Fruit fly (Drosophila melanogaster) whole organism, pupa: ENCODE data around the gene CG13068.

Experiments
- CG13204 ChIP-seq: fragments of 200-800 bp; sonication (Bioruptor generic); optimal IDR thresholded peaks from 2 replicates; lab custom pipeline; 2018; ENCODE audit warnings: missing biosample characterization, mild to moderate bottlenecking, missing genetic modification characterization, moderate library complexity
- CG4496 ChIP-seq: fragments of 200-800 bp; sonication (Bioruptor generic); IDR thresholded peaks from 3 replicates; pipeline ENCODE4 v1.3.6; 2022; ENCODE audit warnings: missing biosample characterization, missing genetic modification characterization
- fd96Ca ChIP-seq: fragments of 200-800 bp; sonication (Bioruptor generic); IDR thresholded peaks from 3 replicates; pipeline ENCODE4 v1.3.6; 2022; ENCODE audit warnings: missing biosample characterization, missing genetic modification characterization

DNA sequence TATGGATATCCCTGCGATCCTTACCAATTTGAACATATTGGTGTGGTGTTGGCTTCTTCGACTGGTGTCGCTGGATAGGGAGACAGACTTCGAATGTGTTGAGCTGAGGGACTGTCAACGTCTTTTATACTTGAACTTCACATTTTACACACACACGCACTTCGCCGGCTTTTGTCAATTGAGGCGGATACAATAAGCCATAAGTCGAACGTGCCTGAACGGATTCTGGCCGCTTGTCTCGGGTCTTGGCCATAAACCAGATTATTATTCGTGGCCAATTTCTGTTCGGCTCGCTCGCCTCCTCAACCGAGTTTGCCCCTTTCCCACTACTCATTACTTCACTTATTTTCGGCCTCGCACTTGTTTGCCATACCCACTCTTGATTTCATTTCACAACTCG lies 33.9 kb downstream of the CG13068 start, which contains the start of gene CG13044:
- no peak for TF ChIP-seq fd96Ca
- no peak for TF ChIP-seq CG4496 (GFP tag; lab: Robert Waterston, UW)
- TF ChIP-seq CG13204 (GFP tag; lab: Kevin White, UChicago): no peak
